Worm (Caenorhabditis elegans) whole organism, L3 larva: ENCODE measurements around the gene Y59A8A.8.

ENCODE experiments used
- aly-2 ChIP-seq: fragments of 150-350 bp; optimal IDR thresholded peaks from 2 replicates; lab custom pipeline; 2014; ENCODE audit warnings: missing biosample characterization, missing genetic modification characterization
- ceh-28 ChIP-seq: fragments of 150-350 bp; optimal IDR thresholded peaks from 2 replicates; lab custom pipeline; 2014; ENCODE audit warnings: missing biosample characterization, missing genetic modification reagents, missing genetic modification characterization
- ceh-82 ChIP-seq: fragments of 150-350 bp; optimal IDR thresholded peaks from 2 replicates; lab custom pipeline; 2014; ENCODE audit warnings: missing biosample characterization, missing genetic modification characterization
- ceh-9 ChIP-seq: sonication (generic microtip); optimal IDR thresholded peaks from 2 replicates; lab custom pipeline; 2018; ENCODE audit warnings: missing biosample characterization, missing genetic modification characterization
- egl-27 ChIP-seq: sonication (generic microtip); optimal IDR thresholded peaks from 4 replicates; lab custom pipeline; 2017; ENCODE audit warnings: missing biosample characterization, missing genetic modification reagents, missing genetic modification characterization
- egl-5 ChIP-seq: fragments of 150-350 bp; optimal IDR thresholded peaks from 2 replicates; lab custom pipeline; 2017; ENCODE audit warnings: missing biosample characterization, missing genetic modification reagents, missing genetic modification characterization, inconsistent platforms
- elt-1 ChIP-seq: fragments of 150-350 bp; optimal IDR thresholded peaks from 2 replicates; lab custom pipeline; 2014; ENCODE audit warnings: missing biosample characterization, missing genetic modification characterization
- elt-3 ChIP-seq, 3 experiments: fragments of 150-350 bp in 1 of 3; sonication (generic microtip) in 2 of 3; optimal IDR thresholded peaks; 2 replicates in 2 of 3; 4 replicates in 1 of 3; lab custom pipeline; 2014 to 2017; ENCODE audit warnings: missing biosample characterization in 3 of 3, missing genetic modification characterization in 3 of 3
- fkh-10 ChIP-seq: sonication (generic microtip); optimal IDR thresholded peaks from 2 replicates; lab custom pipeline; 2017; ENCODE audit warnings: missing biosample characterization, missing genetic modification reagents, missing genetic modification characterization
- fkh-2 ChIP-seq: fragments of 150-350 bp; optimal IDR thresholded peaks from 2 replicates; lab custom pipeline; 2014; ENCODE audit warnings: missing biosample characterization, missing genetic modification reagents, missing genetic modification characterization
- hmg-11 ChIP-seq: sonication (generic microtip); optimal IDR thresholded peaks from 2 replicates; lab custom pipeline; 2016; ENCODE audit warnings: missing genetic modification characterization, missing compliant biosample characterization
- jun-1 ChIP-seq: fragments of 150-350 bp; optimal IDR thresholded peaks from 2 replicates; lab custom pipeline; 2014; ENCODE audit warnings: missing biosample characterization, missing genetic modification reagents, missing genetic modification characterization
- lin-15B ChIP-seq: fragments of 150-350 bp; optimal IDR thresholded peaks from 2 replicates; lab custom pipeline; 2014; ENCODE audit warnings: missing biosample characterization, missing genetic modification characterization
- lin-39 ChIP-seq: fragments of 150-350 bp; optimal IDR thresholded peaks from 2 replicates; lab custom pipeline; 2018; ENCODE audit warnings: missing biosample characterization, missing genetic modification reagents, missing genetic modification characterization
- lsy-12 ChIP-seq: sonication (generic microtip); optimal IDR thresholded peaks from 2 replicates; lab custom pipeline; 2016; ENCODE audit warnings: mild to moderate bottlenecking, missing genetic modification characterization, missing compliant biosample characterization
- mdl-1 ChIP-seq: fragments of 150-350 bp; optimal IDR thresholded peaks from 2 replicates; lab custom pipeline; 2014; ENCODE audit warnings: missing biosample characterization, missing genetic modification characterization
- mml-1 ChIP-seq: fragments of 150-350 bp; sonication (generic microtip); optimal IDR thresholded peaks from 3 replicates; lab custom pipeline; 2014; ENCODE audit warnings: missing biosample characterization, missing genetic modification characterization
- nfya-1 ChIP-seq: sonication (generic microtip); optimal IDR thresholded peaks from 2 replicates; lab custom pipeline; 2017; ENCODE audit warnings: missing genetic modification characterization, mild to moderate bottlenecking, missing compliant biosample characterization, antibody characterized with exemption, moderate library complexity; ENCODE audit not compliant: insufficient read depth
- nhr-12 ChIP-seq: fragments of 150-350 bp; optimal IDR thresholded peaks from 2 replicates; lab custom pipeline; 2014; ENCODE audit warnings: missing biosample characterization, missing genetic modification characterization
- nhr-23 ChIP-seq: fragments of 150-350 bp; optimal IDR thresholded peaks from 2 replicates; lab custom pipeline; 2014; ENCODE audit warnings: missing biosample characterization, missing genetic modification reagents, missing genetic modification characterization
- nhr-25 ChIP-seq: sonication (generic microtip); optimal IDR thresholded peaks from 2 replicates; lab custom pipeline; 2017; ENCODE audit warnings: missing biosample characterization, missing genetic modification characterization
- nhr-67 ChIP-seq: fragments of 150-350 bp; optimal IDR thresholded peaks from 2 replicates; lab custom pipeline; 2014; ENCODE audit warnings: missing biosample characterization, missing genetic modification characterization
- nhr-76 ChIP-seq: fragments of 150-350 bp; sonication (generic microtip); optimal IDR thresholded peaks from 5 replicates; lab custom pipeline; 2014; ENCODE audit warnings: missing biosample characterization, missing genetic modification characterization
- pha-4 ChIP-seq: fragments of 150-350 bp; optimal IDR thresholded peaks from 2 replicates; lab custom pipeline; 2014; ENCODE audit warnings: missing biosample characterization, missing genetic modification reagents, missing genetic modification characterization
- pqm-1 ChIP-seq: fragments of 150-350 bp; optimal IDR thresholded peaks from 2 replicates; lab custom pipeline; 2017; ENCODE audit warnings: missing biosample characterization, missing genetic modification characterization, inconsistent platforms
- skn-1 ChIP-seq: fragments of 150-350 bp; optimal IDR thresholded peaks from 2 replicates; lab custom pipeline; 2014; ENCODE audit warnings: missing biosample characterization, missing genetic modification characterization
- snpc-4 ChIP-seq: fragments of 150-350 bp; optimal IDR thresholded peaks from 2 replicates; lab custom pipeline; 2014; ENCODE audit warnings: missing biosample characterization, missing genetic modification characterization
- tbx-2 ChIP-seq: sonication (generic microtip); optimal IDR thresholded peaks from 2 replicates; lab custom pipeline; 2016; ENCODE audit warnings: mild to moderate bottlenecking, missing genetic modification characterization, missing compliant biosample characterization
- unc-39 ChIP-seq: sonication (generic microtip); optimal IDR thresholded peaks from 4 replicates; lab custom pipeline; 2017; ENCODE audit warnings: missing biosample characterization, missing genetic modification characterization
- unc-62 ChIP-seq: fragments of 150-350 bp; sonication (generic microtip); optimal IDR thresholded peaks from 4 replicates; lab custom pipeline; 2014; ENCODE audit warnings: missing biosample characterization, missing genetic modification reagents, missing genetic modification characterization
- zag-1 ChIP-seq: fragments of 150-350 bp; optimal IDR thresholded peaks from 2 replicates; lab custom pipeline; 2014; ENCODE audit warnings: missing biosample characterization, missing genetic modification characterization
- ztf-11 ChIP-seq: fragments of 150-350 bp; optimal IDR thresholded peaks from 2 replicates; lab custom pipeline; 2014; ENCODE audit warnings: missing biosample characterization, missing genetic modification characterization
- ztf-4 ChIP-seq: fragments of 150-350 bp; optimal IDR thresholded peaks from 2 replicates; lab custom pipeline; 2014; ENCODE audit warnings: missing biosample characterization, missing genetic modification characterization

Y59A8A.8 gene

ce11 chrV:17831350-17831749 is 34.1 kb upstream of the Y59A8A.8 start, which contains the start of gene srh-303:
Gene srh-303, plus strand, starts transcription at chrV:17831650.
- TF ChIP-seq lin-39 (tag; lab: Kevin White, UChicago) (no peak), aly-2 (tag; lab: Kevin White, UChicago) (no peak), zag-1 (tag; lab: Kevin White, UChicago) (no peak), elt-1 (tag; lab: Kevin White, UChicago) (no peak), mdl-1 (no peak), nhr-23 (tag; lab: Kevin White, UChicago) (no peak), fkh-10 (GFP tag; lab: Kevin White, UChicago) (no peak), ceh-9 (tag; lab: Kevin White, UChicago) (no peak), ceh-28 (tag; lab: Kevin White, UChicago) (no peak), lsy-12 (tag; lab: Kevin White, UChicago) (no peak), pqm-1 (tag; lab: Kevin White, UChicago) (no peak), jun-1 (tag; lab: Kevin White, UChicago) (no peak), skn-1 (no peak)
- TF ChIP-seq, all 47 proteins: peak for 0

DNA sequence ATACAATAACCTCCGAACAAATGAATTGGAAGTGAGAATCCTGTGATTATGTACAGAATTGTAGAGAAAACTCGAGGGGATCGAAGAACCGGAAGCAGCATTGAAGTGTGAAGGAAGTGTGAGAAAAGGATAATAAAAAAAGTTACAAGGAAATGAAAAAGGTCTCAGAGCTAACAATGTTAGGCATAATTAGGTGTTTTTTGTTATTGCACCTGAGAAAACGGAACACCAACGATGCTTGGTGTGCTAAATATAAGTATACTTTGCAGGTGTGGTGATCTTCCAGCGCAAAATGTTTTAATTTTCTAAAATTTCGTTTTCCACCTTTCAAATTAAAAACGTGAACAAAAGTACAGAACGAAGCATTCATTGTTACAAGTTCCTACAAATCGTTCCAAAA is 21.3 kb upstream of the Y59A8A.8 start, which contains the start of gene srh-286:
Gene srh-286, minus strand, starts transcription at position 101 of the 400 bp plus-strand sequence.
- TF ChIP-seq fkh-2 (tag; lab: Kevin White, UChicago) (no peak), nhr-76 (tag; lab: Kevin White, UChicago) (no peak), ceh-9 (tag; lab: Kevin White, UChicago) (no peak), nfya-1 (tag; lab: Kevin White, UChicago) (no peak), tbx-2 (no peak), nhr-67 (tag; lab: Kevin White, UChicago) (no peak), lin-39 (tag; lab: Kevin White, UChicago) (no peak), ceh-28 (tag; lab: Kevin White, UChicago) (no peak), lin-15B (tag; lab: Kevin White, UChicago) (no peak), mml-1 (tag; lab: Kevin White, UChicago) (no peak), nhr-23 (tag; lab: Kevin White, UChicago) (no peak), unc-62 (GFP tag; lab: Kevin White, UChicago) (no peak), nhr-12 (tag; lab: Kevin White, UChicago) (no peak), mdl-1 (no peak)
- TF ChIP-seq, all 47 proteins: peak for 0

DNA sequence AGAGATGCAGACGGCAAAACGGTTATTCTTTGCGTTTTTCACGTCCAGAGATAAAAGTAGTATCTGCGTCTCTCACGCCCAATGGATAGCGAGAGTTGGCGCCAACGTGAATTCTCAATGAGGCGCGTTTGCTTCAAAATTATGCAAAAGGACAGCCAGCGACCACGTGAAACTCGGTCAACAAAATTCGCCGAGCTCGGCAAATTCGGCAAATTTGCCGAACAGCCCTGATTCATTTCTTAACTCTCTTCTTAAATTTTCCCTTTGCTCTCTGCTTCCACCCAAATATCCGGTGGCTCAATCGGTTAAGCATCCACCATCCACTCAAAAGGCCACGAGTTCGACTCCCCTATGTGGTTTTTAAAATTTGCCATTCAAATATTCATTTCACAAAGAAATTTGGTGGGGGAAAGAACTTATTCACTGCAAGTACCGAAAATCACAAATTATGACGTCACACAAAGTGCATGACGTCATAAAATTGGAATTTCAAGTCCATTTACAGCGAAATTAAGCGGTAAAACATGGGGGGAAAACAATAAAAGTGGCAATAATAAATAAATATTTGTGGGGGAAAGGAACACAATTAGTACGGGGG is 19.9 kb upstream of the Y59A8A.8 start:
- no peak for TF ChIP-seq elt-1 (tag; lab: Kevin White, UChicago)
- TF ChIP-seq, all 47 proteins: peak for 0

ce11 chrV:17855889-17856288 is 9.5 kb upstream of the Y59A8A.8 start, which contains the start of gene tcc-1:
Gene tcc-1, minus strand, starts transcription at chrV:17855989.
- TF ChIP-seq nhr-25 (tag; lab: Kevin White, UChicago), result no peak
- TF ChIP-seq ztf-4 (tag; lab: Kevin White, UChicago), result no peak
- TF ChIP-seq egl-27, result no peak
- TF ChIP-seq ceh-82, result no peak
- TF ChIP-seq nhr-23 (tag; lab: Kevin White, UChicago), result no peak
- TF ChIP-seq ceh-9 (tag; lab: Kevin White, UChicago), result no peak
- TF ChIP-seq ztf-11 (tag; lab: Kevin White, UChicago), result no peak
- no peak for TF ChIP-seq elt-3 (tag; optimal IDR thresholded peaks at IDR 0.05; lab: Kevin White, UChicago)
- TF ChIP-seq elt-1 (tag; lab: Kevin White, UChicago), result no peak
- TF ChIP-seq mml-1 (tag; lab: Kevin White, UChicago), result no peak
- TF ChIP-seq hmg-11 (tag; lab: Kevin White, UChicago), result no peak
- TF ChIP-seq fkh-10 (GFP tag; lab: Kevin White, UChicago), result no peak
- TF ChIP-seq fkh-2 (tag; lab: Kevin White, UChicago), result no peak
- TF ChIP-seq nfya-1 (tag; lab: Kevin White, UChicago), result no peak
- no peak for TF ChIP-seq nhr-12 (tag; lab: Kevin White, UChicago)
- TF ChIP-seq snpc-4 (tag; lab: Kevin White, UChicago), result no peak
- TF ChIP-seq unc-39 (tag; lab: Kevin White, UChicago), result no peak
- no peak for TF ChIP-seq pha-4 (tag; lab: Kevin White, UChicago)
- TF ChIP-seq egl-5 (tag; lab: Kevin White, UChicago), result no peak
